Worm (Caenorhabditis elegans) whole organism, L4/young adult: ENCODE data around the gene T14F9.2.

Source experiments
- W03F9.2 ChIP-seq: fragments of 150-350 bp; optimal IDR thresholded peaks from 2 replicates; lab custom pipeline; 2014; ENCODE audit warnings: missing biosample characterization, missing genetic modification characterization
- dao-5 ChIP-seq: sonication (generic microtip); optimal IDR thresholded peaks from 2 replicates; lab custom pipeline; 2016; ENCODE audit warnings: missing genotype, missing genetic modification characterization, moderate library complexity, missing compliant biosample characterization

DNA sequence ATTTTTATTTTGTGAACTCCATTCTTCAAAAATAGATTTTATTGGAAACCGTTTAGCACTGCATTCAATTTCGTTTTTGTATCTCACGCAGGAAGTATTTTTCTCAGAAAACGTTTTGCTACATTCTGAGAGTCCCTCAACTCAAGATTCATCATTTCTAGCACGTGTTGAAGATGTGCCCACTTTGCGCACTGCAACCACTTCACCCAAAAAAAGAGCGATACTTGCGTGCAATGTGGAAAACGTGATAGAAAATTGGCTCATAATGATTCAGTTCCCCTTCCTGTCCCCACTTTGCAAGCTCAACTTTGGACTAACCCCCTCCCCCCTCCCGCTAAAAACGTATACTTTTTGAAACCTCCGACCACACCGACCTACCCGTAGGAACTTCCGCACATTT is 30.9 kb downstream of the T14F9.2 start:
- no peak for TF ChIP-seq W03F9.2
- TF ChIP-seq dao-5 (tag; lab: Kevin White, UChicago): no peak
